Worm (Caenorhabditis elegans): ENCODE data around the gene C39E9.7.

Gene C39E9.7

ce11 chrIV:13112982-13113381, 36.5 kb upstream of the C39E9.7 start, which contains the start of gene best-2:
Gene best-2, minus strand, starts transcription at chrIV:13113082.
- TF ChIP-seq nhr-77 (tag; optimal IDR thresholded peaks at IDR 0.05) = no peak
- TF ChIP-seq mab-5 (tag; optimal IDR thresholded peaks at IDR 0.05) = no peak
- TF ChIP-seq Y55F3AM.14 (GFP tag; optimal IDR thresholded peaks at IDR 0.05) = no peak
- TF ChIP-seq ztf-1 (GFP tag; conservative IDR thresholded peaks at IDR 0.05) = no peak
- no peak for TF ChIP-seq alr-1 (tag; optimal IDR thresholded peaks at IDR 0.05)
- TF ChIP-seq dmd-4 (tag; optimal IDR thresholded peaks at IDR 0.05) = no peak

- peak; percentile 57 for TF ChIP-seq nhr-21 (tag; optimal IDR thresholded peaks at IDR 0.05)
- peak; percentile 55 for TF ChIP-seq nhr-129 (tag; optimal IDR thresholded peaks at IDR 0.05)
- no peak for TF ChIP-seq skn-1 (tag; optimal IDR thresholded peaks at IDR 0.05)
- no peak for TF ChIP-seq Y55F3AM.14 (GFP tag; optimal IDR thresholded peaks at IDR 0.05)
- no peak for TF ChIP-seq ztf-1 (GFP tag; conservative IDR thresholded peaks at IDR 0.05)
- TF ChIP-seq nhr-25 (tag; optimal IDR thresholded peaks at IDR 0.05) = peak; percentile 11
- no peak for TF ChIP-seq F13H6.1 (tag; optimal IDR thresholded peaks at IDR 0.05)
- TF ChIP-seq ceh-82 (tag; optimal IDR thresholded peaks at IDR 0.05) = no peak
- TF ChIP-seq nhr-23 (tag; optimal IDR thresholded peaks at IDR 0.05) = no peak
- no peak for TF ChIP-seq ceh-16 (tag; optimal IDR thresholded peaks at IDR 0.05)
- TF ChIP-seq sem-4 (tag; optimal IDR thresholded peaks at IDR 0.05) = no peak
- peak; percentile 11 for TF ChIP-seq fos-1 (tag; optimal IDR thresholded peaks at IDR 0.05)
- no peak for TF ChIP-seq ZK546.5 (tag; optimal IDR thresholded peaks at IDR 0.05)
- TF ChIP-seq dmd-4 (tag; optimal IDR thresholded peaks at IDR 0.05) = no peak
- no peak for TF ChIP-seq ztf-4 (tag; optimal IDR thresholded peaks at IDR 0.05)
- TF ChIP-seq unc-55 (GFP tag; optimal IDR thresholded peaks at IDR 0.05) = no peak
Observed at ce11 chrIV:13110876-13111275, 34.4 kb upstream of the C39E9.7 start.

ce11 chrIV:13109751-13110150, 33.2 kb upstream of the C39E9.7 start, which contains the start of gene best-1:
Gene best-1, minus strand, starts transcription at chrIV:13109779.
- TF ChIP-seq unc-62 (GFP tag; optimal IDR thresholded peaks at IDR 0.05) (no peak), nhr-129 (tag; optimal IDR thresholded peaks at IDR 0.05) (peak; percentile 5), nhr-21 (tag; optimal IDR thresholded peaks at IDR 0.05) (peak; percentile 74), sma-3 (GFP tag; optimal IDR thresholded peaks at IDR 0.05) (peak; percentile 56), blmp-1 (tag; optimal IDR thresholded peaks at IDR 0.05; ENCODE audit: insufficient read depth) (peak; percentile 26), sma-9 (GFP tag; optimal IDR thresholded peaks at IDR 0.05) (peak; percentile 82), sma-9 (tag; optimal IDR thresholded peaks at IDR 0.05) (no peak), crh-2 (tag; optimal IDR thresholded peaks at IDR 0.05) (peak; percentile 26), lin-13 (GFP tag; optimal IDR thresholded peaks at IDR 0.05) (no peak)

- TF ChIP-seq ZK546.5 (tag; optimal IDR thresholded peaks at IDR 0.05) = no peak
- no peak for TF ChIP-seq peb-1 (tag; optimal IDR thresholded peaks at IDR 0.05)
- no peak for TF ChIP-seq alr-1 (tag; optimal IDR thresholded peaks at IDR 0.05)
- no peak for TF ChIP-seq lsy-2 (tag; optimal IDR thresholded peaks at IDR 0.05)
- TF ChIP-seq Y55F3AM.14 (GFP tag; optimal IDR thresholded peaks at IDR 0.05) = no peak
- TF ChIP-seq nhr-12 (tag; optimal IDR thresholded peaks at IDR 0.05) = no peak
- no peak for TF ChIP-seq crh-2 (tag; optimal IDR thresholded peaks at IDR 0.05)
- TF ChIP-seq gmeb-1 (tag; optimal IDR thresholded peaks at IDR 0.05) = no peak
- no peak for TF ChIP-seq skn-1 (tag; optimal IDR thresholded peaks at IDR 0.05)
- TF ChIP-seq R02D3.7 (tag; optimal IDR thresholded peaks at IDR 0.05) = no peak
- no peak for TF ChIP-seq fos-1 (tag; optimal IDR thresholded peaks at IDR 0.05)
- no peak for TF ChIP-seq ztf-4 (tag; optimal IDR thresholded peaks at IDR 0.05)
- no peak for TF ChIP-seq C34F6.9 (tag; optimal IDR thresholded peaks at IDR 0.05)
- TF ChIP-seq lin-11 (tag; optimal IDR thresholded peaks at IDR 0.05) = no peak
- TF ChIP-seq aly-2 (tag; optimal IDR thresholded peaks at IDR 0.05) = no peak
Observed at ce11 chrIV:13108430-13108829, 31.9 kb upstream of the C39E9.7 start.

- TF ChIP-seq egl-27 (tag; optimal IDR thresholded peaks at IDR 0.05) = no peak
- TF ChIP-seq mdl-1 (tag; optimal IDR thresholded peaks at IDR 0.05) = no peak
- no peak for TF ChIP-seq snpc-4 (tag; optimal IDR thresholded peaks at IDR 0.05)
- no peak for TF ChIP-seq alr-1 (tag; optimal IDR thresholded peaks at IDR 0.05)
- no peak for TF ChIP-seq sma-9 (GFP tag; optimal IDR thresholded peaks at IDR 0.05)
- TF ChIP-seq sma-9 (tag; optimal IDR thresholded peaks at IDR 0.05) = no peak
- TF ChIP-seq nhr-237 (tag; optimal IDR thresholded peaks at IDR 0.05) = no peak
- no peak for TF ChIP-seq ama-1 (optimal IDR thresholded peaks at IDR 0.05)
- TF ChIP-seq lin-39 (tag; optimal IDR thresholded peaks at IDR 0.05) = no peak
- TF ChIP-seq nhr-6 (tag; optimal IDR thresholded peaks at IDR 0.05) = no peak
- TF ChIP-seq sem-4 (tag; optimal IDR thresholded peaks at IDR 0.05) = no peak
- TF ChIP-seq nhr-25 (tag; optimal IDR thresholded peaks at IDR 0.05) = no peak
- TF ChIP-seq gmeb-1 (tag; optimal IDR thresholded peaks at IDR 0.05) = no peak
- no peak for TF ChIP-seq blmp-1 (tag; optimal IDR thresholded peaks at IDR 0.05; ENCODE audit: insufficient read depth)
- no peak for TF ChIP-seq nhr-11 (tag; optimal IDR thresholded peaks at IDR 0.05)
Observed at ce11 chrIV:13107359-13107758, 30.8 kb upstream of the C39E9.7 start, which contains the start of gene B0564.2. Gene B0564.2, plus strand, starts transcription at chrIV:13107659.
